Worm (Caenorhabditis elegans): ENCODE results near the gene W02F12.8.

DNA sequence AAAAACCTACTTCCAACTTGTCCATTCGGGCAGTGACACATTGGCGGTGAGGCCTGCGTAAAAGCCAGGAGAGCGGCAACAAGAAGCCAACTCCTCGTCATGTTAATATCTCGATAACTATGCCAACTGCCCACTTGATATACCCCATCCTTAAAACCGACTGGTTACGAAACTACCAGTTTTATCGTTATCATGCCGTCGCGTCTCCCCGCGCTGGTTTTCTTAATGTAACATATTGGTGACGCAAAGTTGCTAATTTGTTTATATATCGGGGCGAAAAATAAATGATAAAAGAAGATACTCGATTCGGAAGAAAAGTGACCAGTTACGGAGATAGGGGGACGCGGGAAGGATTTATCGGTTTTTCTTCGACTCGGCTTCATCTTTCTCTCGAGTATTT lies 37.0 kb upstream of the W02F12.8 start, which contains the start of gene grl-9:
- no peak for TF ChIP-seq lin-15B (tag; optimal IDR thresholded peaks at IDR 0.05)
- no peak for TF ChIP-seq pha-4 (tag; optimal IDR thresholded peaks at IDR 0.05)
- no peak for TF ChIP-seq nhr-25 (tag; optimal IDR thresholded peaks at IDR 0.05)
- no peak for TF ChIP-seq elt-3 (tag; optimal IDR thresholded peaks at IDR 0.05)
- TF ChIP-seq nhr-76 (tag; optimal IDR thresholded peaks at IDR 0.05): no peak
- no peak for TF ChIP-seq ztf-11 (tag; optimal IDR thresholded peaks at IDR 0.05)
- no peak for TF ChIP-seq ama-1 (optimal IDR thresholded peaks at IDR 0.05)
- no peak for TF ChIP-seq lin-39 (tag; optimal IDR thresholded peaks at IDR 0.05)
- no peak for TF ChIP-seq fkh-2 (tag; optimal IDR thresholded peaks at IDR 0.05)
- TF ChIP-seq fos-1 (tag; optimal IDR thresholded peaks at IDR 0.05): no peak
- no peak for TF ChIP-seq aly-2 (tag; optimal IDR thresholded peaks at IDR 0.05)
